Fruit fly (Drosophila melanogaster) whole organism, embryonic: Measurements from ENCODE around the gene D12.

Experiments
- Aef1 ChIP-seq: fragments of 200-800 bp; sonication (Bioruptor generic); IDR thresholded peaks from 3 replicates; pipeline ENCODE4 v1.3.6; 2022; ENCODE audit warnings: missing biosample characterization, missing genetic modification characterization
- CG13624 ChIP-seq: fragments of 200-800 bp; sonication (Bioruptor generic); optimal IDR thresholded peaks from 2 replicates; lab custom pipeline; 2016; ENCODE audit warnings: missing biosample characterization, missing genetic modification characterization
- Scr ChIP-seq: fragments of 200-800 bp; sonication (Bioruptor generic); IDR thresholded peaks from 2 replicates; pipeline ENCODE4 v1.3.6; 2022; ENCODE audit warnings: missing biosample characterization, missing genetic modification characterization; ENCODE audit not compliant: partially characterized antibody
- Trl ChIP-seq, 3 experiments: fragments of >200 bp in 2 of 3; fragments of 200-800 bp in 1 of 3; sonication (Bioruptor generic) in 1 of 3; optimal IDR thresholded peaks; 2 replicates in 1 of 3; 3 replicates in 2 of 3; lab custom pipeline; 2016 to 2017; ENCODE audit warnings: missing biosample characterization in 1 of 3, missing genetic modification characterization in 1 of 3
- caup ChIP-seq: fragments of 200-800 bp; sonication (Bioruptor generic); optimal IDR thresholded peaks from 3 replicates; lab custom pipeline; 2017; ENCODE audit warnings: missing biosample characterization, mild to moderate bottlenecking, missing genetic modification characterization, moderate library complexity; ENCODE audit not compliant: severe bottlenecking
- dati ChIP-seq: fragments of 200-800 bp; sonication (Bioruptor generic); IDR thresholded peaks from 2 replicates; pipeline ENCODE4 v1.3.6; 2022; ENCODE audit warnings: missing biosample characterization, missing genetic modification characterization
- psq ChIP-seq: fragments of 200-800 bp; sonication (Bioruptor generic); optimal IDR thresholded peaks from 2 replicates; lab custom pipeline; 2017; ENCODE audit warnings: missing biosample characterization, missing genetic modification characterization

- TF ChIP-seq Trl (optimal IDR thresholded peaks at IDR 0.05; lab: Kevin White, UChicago) (no peak), Trl (GFP tag; optimal IDR thresholded peaks at IDR 0.05; lab: Kevin White, UChicago) (no peak), Scr (GFP tag; lab: Robert Waterston, UW) (no peak), psq (GFP tag; lab: Kevin White, UChicago) (no peak), caup (no peak), CG13624 (GFP tag; lab: Kevin White, UChicago) (no peak), Aef1 (GFP tag; lab: Robert Waterston, UW) (no peak), dati (GFP tag; lab: Robert Waterston, UW) (no peak)
Observed at dm6 chr2L:8477049-8477448, 39.9 kb upstream of the D12 start, which contains the start of gene CheA29a.
